Worm (Caenorhabditis elegans) whole organism, L1 larva: ENCODE data around the gene cyp-34A8.

Source experiments
- C34B4.2 ChIP-seq: sonication (generic microtip); optimal IDR thresholded peaks from 2 replicates; lab custom pipeline; 2017; ENCODE audit warnings: mild to moderate bottlenecking, missing genetic modification characterization, missing compliant biosample characterization
- Y116A8C.19 ChIP-seq: sonication (generic microtip); optimal IDR thresholded peaks from 2 replicates; lab custom pipeline; 2016; ENCODE audit warnings: missing compliant biosample characterization, missing genetic modification characterization, borderline replicate concordance
- alr-1 ChIP-seq: fragments of 200-800 bp; sonication (Bioruptor generic); optimal IDR thresholded peaks from 2 replicates; lab custom pipeline; 2018; ENCODE audit warnings: borderline replicate concordance, mild to moderate bottlenecking, missing genetic modification characterization, missing compliant biosample characterization
- aly-2 ChIP-seq: fragments of 150-350 bp; optimal IDR thresholded peaks from 2 replicates; lab custom pipeline; 2014; ENCODE audit warnings: missing biosample characterization, missing genetic modification characterization
- ama-1 ChIP-seq: fragments of 150-350 bp; optimal IDR thresholded peaks from 2 replicates; lab custom pipeline; 2014
- fos-1 ChIP-seq: fragments of 150-350 bp; optimal IDR thresholded peaks from 2 replicates; lab custom pipeline; 2014; ENCODE audit warnings: missing biosample characterization, missing genetic modification characterization
- lin-39 ChIP-seq: fragments of 150-350 bp; optimal IDR thresholded peaks from 2 replicates; lab custom pipeline; 2014; ENCODE audit warnings: missing biosample characterization, missing genetic modification reagents, missing genetic modification characterization
- nhr-11 ChIP-seq: fragments of 150-350 bp; optimal IDR thresholded peaks from 2 replicates; lab custom pipeline; 2014; ENCODE audit warnings: missing biosample characterization, missing genetic modification characterization
- nhr-237 ChIP-seq: fragments of 150-350 bp; optimal IDR thresholded peaks from 2 replicates; lab custom pipeline; 2014; ENCODE audit warnings: missing biosample characterization, missing genetic modification characterization
- nhr-28 ChIP-seq: fragments of 150-350 bp; optimal IDR thresholded peaks from 2 replicates; lab custom pipeline; 2014; ENCODE audit warnings: missing biosample characterization, missing genetic modification characterization
- pqm-1 ChIP-seq: sonication (generic microtip); optimal IDR thresholded peaks from 3 replicates; lab custom pipeline; 2017; ENCODE audit warnings: missing biosample characterization, missing genetic modification characterization
- snpc-4 ChIP-seq: fragments of 150-350 bp; optimal IDR thresholded peaks from 2 replicates; lab custom pipeline; 2014; ENCODE audit warnings: missing biosample characterization, missing genetic modification characterization
- ztf-4 ChIP-seq: fragments of 150-350 bp; optimal IDR thresholded peaks from 2 replicates; lab custom pipeline; 2014; ENCODE audit warnings: missing biosample characterization, missing genetic modification characterization

DNA sequence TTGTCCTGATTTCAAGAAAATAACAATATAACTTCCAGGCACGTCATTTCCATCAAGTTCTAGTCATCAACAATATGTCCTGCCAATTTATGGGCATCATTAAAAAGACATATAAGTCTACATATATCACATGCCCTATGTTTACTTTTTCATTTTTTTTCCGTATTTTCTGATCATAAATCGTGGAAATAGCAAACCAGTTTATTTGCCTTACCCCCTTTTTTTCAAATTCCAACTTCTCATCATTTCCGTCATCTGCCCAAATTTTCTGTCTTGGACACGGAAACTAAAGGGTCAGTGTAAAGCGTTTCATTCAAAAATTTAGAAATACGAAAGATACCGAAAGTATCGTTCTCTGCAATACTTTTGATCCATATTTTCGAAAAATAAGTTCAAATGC is 24.7 kb upstream of the cyp-34A8 start:
- TF ChIP-seq nhr-11 (tag; lab: Kevin White, UChicago) (no peak), lin-39 (tag; lab: Kevin White, UChicago) (no peak), ama-1 (lab: Kevin White, UChicago) (no peak), nhr-28 (tag; lab: Kevin White, UChicago) (no peak), Y116A8C.19 (tag; lab: Kevin White, UChicago) (no peak), C34B4.2 (no peak), fos-1 (no peak), ztf-4 (tag; lab: Kevin White, UChicago) (no peak), snpc-4 (tag; lab: Kevin White, UChicago) (no peak), aly-2 (tag; lab: Kevin White, UChicago) (no peak), pqm-1 (tag; lab: Kevin White, UChicago) (no peak), alr-1 (tag; lab: Kevin White, UChicago) (no peak), nhr-237 (no peak)
